Worm (Caenorhabditis elegans) whole organism, young adult: Measurements from ENCODE around the gene lpr-6.

ENCODE experiments used
- F37B4.10 ChIP-seq: fragments of 200-800 bp; sonication (Bioruptor generic); IDR thresholded peaks from 2 replicates; pipeline ENCODE4 v1.3.6; 2022; ENCODE audit warnings: missing genetic modification characterization, missing compliant biosample characterization
- Y67H2A.10 ChIP-seq: fragments of 200-800 bp; sonication (Bioruptor generic); conservative IDR thresholded peaks from 2 replicates; pipeline ENCODE4 v1.3.6; 2022; ENCODE audit warnings: missing genetic modification reagents, missing genetic modification characterization, missing compliant biosample characterization
- ama-1 ChIP-seq, 3 experiments: fragments of 150-350 bp in 1 of 3; sonication (generic microtip) in 2 of 3; optimal IDR thresholded peaks; 2 replicates each; lab custom pipeline; 2014 to 2018; ENCODE audit warnings: missing biosample characterization in 2 of 3, missing genetic modification characterization in 2 of 3, missing genetic modification reagents in 2 of 3
- ets-4 ChIP-seq: fragments of 200-800 bp; sonication (Bioruptor generic); optimal IDR thresholded peaks from 2 replicates; lab custom pipeline; 2018; ENCODE audit warnings: mild to moderate bottlenecking, missing genetic modification characterization, missing compliant biosample characterization
- fkh-3 ChIP-seq: sonication (generic microtip); optimal IDR thresholded peaks from 2 replicates; lab custom pipeline; 2016; ENCODE audit warnings: mild to moderate bottlenecking, missing genetic modification characterization, missing compliant biosample characterization
- tbx-9 ChIP-seq: sonication (generic microtip); optimal IDR thresholded peaks from 2 replicates; lab custom pipeline; 2016; ENCODE audit warnings: borderline replicate concordance, missing genetic modification characterization, inconsistent platforms, missing compliant biosample characterization
- unc-130 ChIP-seq: sonication (generic microtip); optimal IDR thresholded peaks from 2 replicates; lab custom pipeline; 2016; ENCODE audit warnings: missing genetic modification reagents, missing genetic modification characterization, missing compliant biosample characterization

- TF ChIP-seq ets-4 (GFP tag; lab: Kevin White, UChicago), result no peak
- no peak for TF ChIP-seq fkh-3 (tag; lab: Kevin White, UChicago)
- TF ChIP-seq F37B4.10 (GFP tag; lab: Robert Waterston, UW), result no peak
- TF ChIP-seq unc-130 (GFP tag; lab: Kevin White, UChicago), result no peak
- no peak for TF ChIP-seq tbx-9 (tag; lab: Kevin White, UChicago)
- no peak for TF ChIP-seq Y67H2A.10 (GFP tag; lab: Robert Waterston, UW)
- TF ChIP-seq ama-1 (optimal IDR thresholded peaks at IDR 0.05; lab: Kevin White, UChicago), result no peak
- TF ChIP-seq ama-1 (GFP tag; optimal IDR thresholded peaks at IDR 0.05; lab: Kevin White, UChicago), result no peak
Measured at ce11 chrX:11033952-11034287, 25.9 kb upstream of the lpr-6 start.
